Worm (Caenorhabditis elegans): Measurements from ENCODE around the gene wdr-37.

ce11 chrIII:5557246-5557819 is 42.5 kb downstream of the wdr-37 start, which contains the start of gene rpc-2:
- TF ChIP-seq zag-1 (tag; optimal IDR thresholded peaks at IDR 0.05) (no peak), nhr-237 (tag; optimal IDR thresholded peaks at IDR 0.05) (no peak), elt-2 (tag; optimal IDR thresholded peaks at IDR 0.05) (no peak), swsn-7 (tag; optimal IDR thresholded peaks at IDR 0.05) (no peak), ztf-11 (tag; optimal IDR thresholded peaks at IDR 0.05) (no peak), fkh-8 (tag; optimal IDR thresholded peaks at IDR 0.05) (no peak), pag-3 (tag; optimal IDR thresholded peaks at IDR 0.05; ENCODE audit: borderline replicate concordance, insufficient read depth) (no peak)

Data from whole organism, L1 larva.